Worm (Caenorhabditis elegans) whole organism, L4 larva: ENCODE results near the gene F31E8.5.

Source experiments
- D1046.2 ChIP-seq: fragments of 200-800 bp; sonication (Bioruptor generic); IDR thresholded peaks from 2 replicates; pipeline ENCODE4 v1.3.6; 2022; ENCODE audit warnings: missing genetic modification characterization, missing compliant biosample characterization
- F26F4.8 ChIP-seq: fragments of 200-800 bp; sonication (Bioruptor generic); conservative IDR thresholded peaks from 2 replicates; pipeline ENCODE4 v1.3.6; 2022; ENCODE audit warnings: missing genetic modification characterization, missing compliant biosample characterization
- F37D6.2 ChIP-seq: sonication (generic microtip); optimal IDR thresholded peaks from 2 replicates; lab custom pipeline; 2016; ENCODE audit warnings: mild to moderate bottlenecking, missing genetic modification characterization, missing compliant biosample characterization
- F44E2.7 ChIP-seq: fragments of 200-800 bp; sonication (Bioruptor generic); IDR thresholded peaks from 2 replicates; pipeline ENCODE4 v2.1.2; 2022; ENCODE audit warnings: missing genetic modification characterization, missing compliant biosample characterization
- ama-1 ChIP-seq: fragments of 150-350 bp; optimal IDR thresholded peaks from 2 replicates; lab custom pipeline; 2014; ENCODE audit warnings: inconsistent platforms, mixed read lengths
- attf-4 ChIP-seq: sonication (generic microtip); optimal IDR thresholded peaks from 3 replicates; lab custom pipeline; 2017; ENCODE audit warnings: missing biosample characterization, missing genetic modification characterization
- ceh-20 ChIP-seq: fragments of 200-800 bp; sonication (Bioruptor generic); IDR thresholded peaks from 2 replicates; pipeline ENCODE4 v1.3.6; 2022; ENCODE audit warnings: missing genetic modification reagents, missing genetic modification characterization, missing compliant biosample characterization
- ceh-32 ChIP-seq: sonication (generic microtip); optimal IDR thresholded peaks from 2 replicates; lab custom pipeline; 2016; ENCODE audit warnings: mild to moderate bottlenecking, missing genetic modification characterization, missing compliant biosample characterization; ENCODE audit not compliant: poor library complexity
- ces-1 ChIP-seq: fragments of 150-350 bp; sonication (generic microtip); optimal IDR thresholded peaks from 4 replicates; lab custom pipeline; 2014; ENCODE audit warnings: missing biosample characterization, missing genetic modification reagents, missing genetic modification characterization
- ctbp-1 ChIP-seq: fragments of 200-800 bp; sonication (Bioruptor generic); IDR thresholded peaks from 2 replicates; pipeline ENCODE4 v1.3.6; 2022; ENCODE audit warnings: missing genetic modification reagents, missing genetic modification characterization, missing compliant biosample characterization
- daf-19 ChIP-seq: fragments of 200-800 bp; sonication (Bioruptor generic); conservative IDR thresholded peaks from 2 replicates; pipeline ENCODE4 v1.3.6; 2022; ENCODE audit warnings: missing genetic modification characterization, missing compliant biosample characterization
- daf-8 ChIP-seq: fragments of 200-800 bp; sonication (Bioruptor generic); IDR thresholded peaks from 2 replicates; pipeline ENCODE4 v1.3.6; 2022; ENCODE audit warnings: missing genetic modification characterization, missing compliant biosample characterization
- dmd-8 ChIP-seq: fragments of 200-800 bp; sonication (Bioruptor generic); IDR thresholded peaks from 2 replicates; pipeline ENCODE4 v1.3.6; 2022; ENCODE audit warnings: missing genetic modification characterization, missing compliant biosample characterization
- dmd-9 ChIP-seq: fragments of 200-800 bp; sonication (Bioruptor generic); IDR thresholded peaks from 2 replicates; pipeline ENCODE4 v1.3.6; 2022; ENCODE audit warnings: missing genetic modification reagents, missing genetic modification characterization, missing compliant biosample characterization
- dve-1 ChIP-seq: sonication (generic microtip); optimal IDR thresholded peaks from 2 replicates; lab custom pipeline; 2017; ENCODE audit warnings: antibody characterized with exemption, mild to moderate bottlenecking, missing genetic modification characterization, missing compliant biosample characterization; ENCODE audit not compliant: insufficient read depth
- egl-43 ChIP-seq: fragments of 200-800 bp; sonication (Bioruptor generic); IDR thresholded peaks from 2 replicates; pipeline ENCODE4 v1.3.6; 2022; ENCODE audit warnings: missing genetic modification reagents, missing genetic modification characterization, missing compliant biosample characterization
- fkh-10 ChIP-seq: fragments of 150-350 bp; optimal IDR thresholded peaks from 2 replicates; lab custom pipeline; 2014; ENCODE audit warnings: missing biosample characterization, missing genetic modification reagents, missing genetic modification characterization
- gei-8 ChIP-seq: fragments of 200-800 bp; sonication (Bioruptor generic); optimal IDR thresholded peaks from 2 replicates; lab custom pipeline; 2018; ENCODE audit warnings: mild to moderate bottlenecking, missing genetic modification characterization, missing compliant biosample characterization
- hif-1 ChIP-seq, 2 experiments: sonication (generic microtip); optimal IDR thresholded peaks; 2 replicates each; lab custom pipeline; 2016 to 2017; ENCODE audit warnings: missing compliant biosample characterization in 2 of 2, missing genetic modification characterization in 2 of 2, missing genetic modification reagents in 2 of 2, missing genotype in 2 of 2, mild to moderate bottlenecking in 1 of 2
- hlh-11 ChIP-seq: fragments of 200-800 bp; sonication (Bioruptor generic); optimal IDR thresholded peaks from 2 replicates; lab custom pipeline; 2018; ENCODE audit warnings: mild to moderate bottlenecking, missing genetic modification characterization, missing compliant biosample characterization
- hmg-1.1 ChIP-seq: fragments of 200-800 bp; sonication (Bioruptor generic); IDR thresholded peaks from 2 replicates; pipeline ENCODE4 v1.3.6; 2022; ENCODE audit warnings: missing genetic modification reagents, missing genetic modification characterization, missing compliant biosample characterization
- jun-1 ChIP-seq: fragments of 150-350 bp; optimal IDR thresholded peaks from 2 replicates; lab custom pipeline; 2014; ENCODE audit warnings: missing biosample characterization, missing genetic modification reagents, missing genetic modification characterization
- lim-7 ChIP-seq: fragments of 200-800 bp; sonication (Bioruptor generic); IDR thresholded peaks from 2 replicates; pipeline ENCODE4 v1.3.6; 2022; ENCODE audit warnings: missing genetic modification characterization, missing compliant biosample characterization
- lin-1 ChIP-seq: fragments of 200-800 bp; sonication (Bioruptor generic); IDR thresholded peaks from 2 replicates; pipeline ENCODE4 v1.3.6; 2022; ENCODE audit warnings: missing genetic modification reagents, missing genetic modification characterization, missing compliant biosample characterization
- lin-13 ChIP-seq: fragments of 150-350 bp; optimal IDR thresholded peaks from 2 replicates; lab custom pipeline; 2014; ENCODE audit warnings: missing biosample characterization, missing genetic modification reagents, missing genetic modification characterization
- lin-15B ChIP-seq: fragments of 150-350 bp; sonication (generic microtip); optimal IDR thresholded peaks from 3 replicates; lab custom pipeline; 2014; ENCODE audit warnings: missing biosample characterization, missing genetic modification characterization
- lin-39 ChIP-seq: fragments of 150-350 bp; optimal IDR thresholded peaks from 2 replicates; lab custom pipeline; 2014; ENCODE audit warnings: missing biosample characterization, missing genetic modification reagents, missing genetic modification characterization
- lsy-2 ChIP-seq, 2 experiments: fragments of 150-350 bp in 1 of 2; sonication (generic microtip) in 1 of 2; optimal IDR thresholded peaks; 2 replicates each; lab custom pipeline; 2014 to 2017; ENCODE audit warnings: missing biosample characterization in 2 of 2, missing genetic modification characterization in 2 of 2
- madf-5 ChIP-seq, 2 experiments: fragments of 200-800 bp; sonication (Bioruptor generic); IDR thresholded peaks; 2 replicates each; pipeline ENCODE4 v1.3.6; 2022; ENCODE audit warnings: missing compliant biosample characterization in 2 of 2, missing genetic modification characterization in 2 of 2
- mdl-1 ChIP-seq, 2 experiments: fragments of 150-350 bp in 1 of 2; sonication (generic microtip) in 1 of 2; optimal IDR thresholded peaks; 2 replicates each; lab custom pipeline; 2014 to 2017; ENCODE audit warnings: missing biosample characterization in 2 of 2, missing genetic modification characterization in 2 of 2
- mep-1 ChIP-seq: fragments of 150-350 bp; sonication (generic microtip); optimal IDR thresholded peaks from 3 replicates; lab custom pipeline; 2014; ENCODE audit warnings: missing biosample characterization, missing genetic modification characterization
- mes-2 ChIP-seq: sonication (generic microtip); optimal IDR thresholded peaks from 2 replicates; lab custom pipeline; 2016; ENCODE audit warnings: missing genotype, mild to moderate bottlenecking, missing genetic modification characterization, missing compliant biosample characterization; ENCODE audit not compliant: poor library complexity, severe bottlenecking
- mxl-2 ChIP-seq: fragments of 200-800 bp; sonication (Bioruptor generic); conservative IDR thresholded peaks from 2 replicates; pipeline ENCODE4 v1.3.6; 2022; ENCODE audit warnings: missing genetic modification reagents, missing genetic modification characterization, missing compliant biosample characterization
- mxl-3 ChIP-seq: fragments of 200-800 bp; sonication (Bioruptor generic); optimal IDR thresholded peaks from 2 replicates; lab custom pipeline; 2018; ENCODE audit warnings: mild to moderate bottlenecking, missing genetic modification characterization, missing compliant biosample characterization
- nhr-11 ChIP-seq: fragments of 150-350 bp; optimal IDR thresholded peaks from 2 replicates; lab custom pipeline; 2014; ENCODE audit warnings: missing biosample characterization, missing genetic modification characterization
- nhr-25 ChIP-seq: sonication (generic microtip); optimal IDR thresholded peaks from 2 replicates; lab custom pipeline; 2017; ENCODE audit warnings: missing genetic modification characterization, mild to moderate bottlenecking, missing compliant biosample characterization, antibody characterized with exemption, moderate library complexity, borderline replicate concordance; ENCODE audit not compliant: insufficient read depth
- nhr-28 ChIP-seq: fragments of 150-350 bp; optimal IDR thresholded peaks from 2 replicates; lab custom pipeline; 2014; ENCODE audit warnings: missing biosample characterization, missing genetic modification characterization
- nhr-41 ChIP-seq: fragments of 200-800 bp; sonication (Bioruptor generic); IDR thresholded peaks from 2 replicates; pipeline ENCODE4 v1.3.6; 2022; ENCODE audit warnings: missing genetic modification reagents, missing genetic modification characterization, missing compliant biosample characterization
- nhr-42 ChIP-seq: fragments of 200-800 bp; sonication (Bioruptor generic); IDR thresholded peaks from 2 replicates; pipeline ENCODE4 v1.3.6; 2022; ENCODE audit warnings: missing genetic modification characterization, missing compliant biosample characterization
- nhr-77 ChIP-seq: fragments of 150-350 bp; optimal IDR thresholded peaks from 2 replicates; lab custom pipeline; 2014; ENCODE audit warnings: missing biosample characterization, missing genetic modification characterization
- set-16 ChIP-seq: fragments of 200-800 bp; sonication (Bioruptor generic); IDR thresholded peaks from 2 replicates; pipeline ENCODE4 v1.3.6; 2022; ENCODE audit warnings: missing genetic modification reagents, missing genetic modification characterization, missing compliant biosample characterization
- skn-1 ChIP-seq: fragments of 150-350 bp; optimal IDR thresholded peaks from 2 replicates; lab custom pipeline; 2014; ENCODE audit warnings: missing biosample characterization, missing genetic modification characterization
- spr-1 ChIP-seq: sonication (generic microtip); optimal IDR thresholded peaks from 2 replicates; lab custom pipeline; 2016; ENCODE audit warnings: mild to moderate bottlenecking, missing genetic modification characterization, missing compliant biosample characterization
- tra-1 ChIP-seq: fragments of 200-800 bp; sonication (Bioruptor generic); IDR thresholded peaks from 2 replicates; pipeline ENCODE4 v1.3.6; 2022; ENCODE audit warnings: missing genetic modification reagents, missing genetic modification characterization, missing compliant biosample characterization
- vab-7 ChIP-seq: fragments of 200-800 bp; sonication (Bioruptor generic); IDR thresholded peaks from 2 replicates; pipeline ENCODE4 v1.3.6; 2022; ENCODE audit warnings: missing genetic modification reagents, missing genetic modification characterization, missing compliant biosample characterization
- zag-1 ChIP-seq: fragments of 150-350 bp; optimal IDR thresholded peaks from 2 replicates; lab custom pipeline; 2014; ENCODE audit warnings: missing biosample characterization, missing genetic modification characterization
- zfp-2 ChIP-seq: sonication (generic microtip); optimal IDR thresholded peaks from 2 replicates; lab custom pipeline; 2016; ENCODE audit warnings: mild to moderate bottlenecking, missing genetic modification characterization, missing compliant biosample characterization
- zip-11 ChIP-seq: fragments of 200-800 bp; sonication (Bioruptor generic); IDR thresholded peaks from 2 replicates; pipeline ENCODE4 v1.3.6; 2022; ENCODE audit warnings: missing genetic modification characterization, missing compliant biosample characterization
- ztf-11 ChIP-seq: fragments of 150-350 bp; optimal IDR thresholded peaks from 2 replicates; lab custom pipeline; 2014; ENCODE audit warnings: missing biosample characterization, missing genetic modification characterization

The F31E8.5 gene

ce11 chrII:6823233-6823632 is 16.2 kb upstream of the F31E8.5 start (continued):
- TF ChIP-seq ztf-11 (tag; lab: Kevin White, UChicago) (no peak), D1046.2 (no peak), hmg-1.1 (GFP tag; lab: Robert Waterston, UW) (peak; percentile 32; the same call in 1 of the 2 replicates), mes-2 (tag; lab: Kevin White, UChicago) (peak; percentile 2), dmd-9 (GFP tag; lab: Robert Waterston, UW) (no peak), spr-1 (no peak), mxl-3 (GFP tag; lab: Kevin White, UChicago) (peak; percentile 68), zfp-2 (tag; lab: Kevin White, UChicago) (no peak), skn-1 (no peak)
- TF ChIP-seq, all 104 proteins: peak for 17

ce11 chrII:6822347-6822746 is 15.3 kb upstream of the F31E8.5 start:
- TF ChIP-seq ama-1 (lab: Kevin White, UChicago), result no peak
- TF ChIP-seq daf-19 (GFP tag; lab: Robert Waterston, UW), result no peak
- no peak for TF ChIP-seq nhr-42
- no peak for TF ChIP-seq madf-5 (GFP tag; IDR thresholded peaks at IDR 0.05; lab: Robert Waterston, UW)
- TF ChIP-seq vab-7 (GFP tag; lab: Robert Waterston, UW), result no peak
- TF ChIP-seq lim-7, result no peak
- TF ChIP-seq hmg-1.1 (GFP tag; lab: Robert Waterston, UW), result 0 out of 2 replicates have a peak, but pooled peaks have one; percentile 20
- no peak for TF ChIP-seq set-16
- TF ChIP-seq F37D6.2 (tag; lab: Kevin White, UChicago), result no peak
- no peak for TF ChIP-seq nhr-77
- TF ChIP-seq dve-1, result peak; percentile 71
- TF ChIP-seq zip-11 (GFP tag; lab: Robert Waterston, UW), result no peak
- peak; percentile 64 for TF ChIP-seq nhr-11
- TF ChIP-seq mdl-1 (tag; optimal IDR thresholded peaks at IDR 0.05; lab: Kevin White, UChicago), result peak; percentile 1 to 87
- no peak for TF ChIP-seq lin-15B (tag; lab: Kevin White, UChicago)
- TF ChIP-seq lin-13, result no peak
- TF ChIP-seq nhr-41 (GFP tag; lab: Robert Waterston, UW), result no peak
- no peak for TF ChIP-seq ces-1 (GFP tag; lab: Kevin White, UChicago)
- no peak for TF ChIP-seq attf-4 (tag; lab: Kevin White, UChicago)
- peak; percentile 92 for TF ChIP-seq nhr-28 (tag; lab: Kevin White, UChicago)
- TF ChIP-seq mep-1 (tag; lab: Kevin White, UChicago), result peak; percentile 61
- no peak for TF ChIP-seq lin-1 (GFP tag; lab: Robert Waterston, UW)
- peak; percentile 13 for TF ChIP-seq gei-8 (GFP tag; lab: Kevin White, UChicago)
- no peak for TF ChIP-seq nhr-25 (tag; lab: Kevin White, UChicago)
- no peak for TF ChIP-seq skn-1
- TF ChIP-seq mes-2 (tag; lab: Kevin White, UChicago), result peak; percentile 46
- no peak for TF ChIP-seq daf-8 (GFP tag; lab: Robert Waterston, UW)
- TF ChIP-seq ctbp-1, result no peak
- TF ChIP-seq jun-1 (tag; lab: Kevin White, UChicago), result no peak
- no peak for TF ChIP-seq mxl-2 (GFP tag; lab: Robert Waterston, UW)
- peak; percentile 58 to 64 for TF ChIP-seq lsy-2 (tag; optimal IDR thresholded peaks at IDR 0.05; lab: Kevin White, UChicago)
- no peak for TF ChIP-seq fkh-10 (GFP tag; lab: Kevin White, UChicago)
- TF ChIP-seq lin-39 (tag; lab: Kevin White, UChicago), result no peak
- no peak for TF ChIP-seq D1046.2
- TF ChIP-seq hif-1 (tag; optimal IDR thresholded peaks at IDR 0.05; lab: Kevin White, UChicago), result peak in 1 of 2 experiments; percentile 12
- peak; percentile 89 for TF ChIP-seq hlh-11
- no peak for TF ChIP-seq dmd-8 (GFP tag; lab: Robert Waterston, UW)
- TF ChIP-seq ceh-20 (GFP tag; lab: Robert Waterston, UW), result peak; percentile 60; the same call in 1 of the 2 replicates
- TF ChIP-seq zag-1, result no peak
- TF ChIP-seq ceh-32 (tag; lab: Kevin White, UChicago), result no peak
- TF ChIP-seq egl-43 (GFP tag; lab: Robert Waterston, UW), result no peak
- no peak for TF ChIP-seq F26F4.8 (GFP tag; lab: Robert Waterston, UW)
- TF ChIP-seq tra-1, result peak; percentile 94
- no peak for TF ChIP-seq F44E2.7 (GFP tag; lab: Robert Waterston, UW)
- TF ChIP-seq spr-1, result no peak
